Fruit fly (Drosophila melanogaster) S2 (cell line): Measurements from ENCODE around the gene CG10366.

Experiments used
- CG8478 ChIP-seq: fragments of >200 bp; optimal IDR thresholded peaks from 2 replicates; lab custom pipeline; 2018
- CTCF ChIP-seq, 2 experiments: fragments of >200 bp; optimal IDR thresholded peaks; 2 replicates each; lab custom pipeline; 2018

Gene CG10366

dm6 chr2L:19583926-19584392 lies at the start of gene CG10366, which contains the start of gene PCNA2:
Gene CG10366 (plus strand): TSS chr2L:19584235.
Gene PCNA2 (minus strand): TSS chr2L:19583990.
- TF ChIP-seq CTCF (optimal IDR thresholded peaks at IDR 0.05; lab: Kevin White, UChicago) (peak; percentile 26 to 68), CG8478 (lab: Kevin White, UChicago) (no peak)

dm6 chr2L:19535234-19535633 lies 48.8 kb upstream of the CG10366 start, which contains the start of gene CG31697:
Gene CG31697 (plus strand): TSS chr2L:19535448.
- no peak for TF ChIP-seq CG8478 (lab: Kevin White, UChicago)
- TF ChIP-seq CTCF (optimal IDR thresholded peaks at IDR 0.05; lab: Kevin White, UChicago) = no peak

- TF ChIP-seq CG8478 (lab: Kevin White, UChicago) (no peak), CTCF (optimal IDR thresholded peaks at IDR 0.05; lab: Kevin White, UChicago) (no peak)
Observed at dm6 chr2L:19537779-19538456, 46.1 kb upstream of the CG10366 start, which contains the start of gene CG13082. Gene CG13082 (plus strand): TSS chr2L:19538425.

- no peak for TF ChIP-seq CTCF (optimal IDR thresholded peaks at IDR 0.05; lab: Kevin White, UChicago)
- no peak for TF ChIP-seq CG8478 (lab: Kevin White, UChicago)
Observed at dm6 chr2L:19540307-19540706, 43.7 kb upstream of the CG10366 start, which contains the start of gene CG13081. Gene CG13081 (plus strand): TSS chr2L:19540607.

- TF ChIP-seq CTCF (optimal IDR thresholded peaks at IDR 0.05; lab: Kevin White, UChicago) = no peak
- TF ChIP-seq CG8478 (lab: Kevin White, UChicago) = no peak
Observed at dm6 chr2L:19542268-19542773, 41.7 kb upstream of the CG10366 start.

- TF ChIP-seq CG8478 (lab: Kevin White, UChicago) (no peak), CTCF (optimal IDR thresholded peaks at IDR 0.05; lab: Kevin White, UChicago) (no peak)
Observed at dm6 chr2L:19543010-19543564, 40.9 kb upstream of the CG10366 start.

dm6 chr2L:19546869-19547710 lies 36.9 kb upstream of the CG10366 start, which contains the start of gene CG10337:
Gene CG10337 (minus strand): TSS chr2L:19546959.
- no peak for TF ChIP-seq CG8478 (lab: Kevin White, UChicago)
- TF ChIP-seq CTCF (optimal IDR thresholded peaks at IDR 0.05; lab: Kevin White, UChicago) = no peak

- TF ChIP-seq CG8478 (lab: Kevin White, UChicago) (no peak), CTCF (optimal IDR thresholded peaks at IDR 0.05; lab: Kevin White, UChicago) (no peak)
Observed at dm6 chr2L:19548158-19548557, 35.9 kb upstream of the CG10366 start, which contains the start of gene Tep4. Gene Tep4 (plus strand): TSS chr2L:19548507.

- no peak for TF ChIP-seq CG8478 (lab: Kevin White, UChicago)
- TF ChIP-seq CTCF (optimal IDR thresholded peaks at IDR 0.05; lab: Kevin White, UChicago) = no peak
Observed at dm6 chr2L:19549412-19549811, 34.6 kb upstream of the CG10366 start.

dm6 chr2L:19563029-19563980 lies 20.7 kb upstream of the CG10366 start, which contains the start of gene CG13078:
Gene CG13078 (plus strand): TSS chr2L:19563930.
- no peak for TF ChIP-seq CTCF (optimal IDR thresholded peaks at IDR 0.05; lab: Kevin White, UChicago)
- TF ChIP-seq CG8478 (lab: Kevin White, UChicago) = no peak

dm6 chr2L:19565233-19565898 lies 18.7 kb upstream of the CG10366 start, which contains the start of gene CG13077:
Gene CG13077 (plus strand): TSS chr2L:19565863.
- TF ChIP-seq CG8478 (lab: Kevin White, UChicago) (no peak), CTCF (optimal IDR thresholded peaks at IDR 0.05; lab: Kevin White, UChicago) (no peak)

dm6 chr2L:19567305-19567898 lies 16.6 kb upstream of the CG10366 start:
- TF ChIP-seq CG8478 (lab: Kevin White, UChicago) (no peak), CTCF (optimal IDR thresholded peaks at IDR 0.05; lab: Kevin White, UChicago) (no peak)
